Fruit fly (Drosophila melanogaster) whole organism, wandering third instar larva: ENCODE results near the gene CG31115.
A peak's percentile ranks its signal among the peaks of the same experiment; 100 is the strongest.

Experiments used
- Abd-B ChIP-seq: fragments of >200 bp; optimal IDR thresholded peaks from 2 replicates; lab custom pipeline; 2017; ENCODE audit warnings: missing biosample characterization, missing genetic modification characterization
- CG32264 ChIP-seq: fragments of 200-800 bp; sonication (Bioruptor generic); optimal IDR thresholded peaks from 2 replicates; lab custom pipeline; 2016; ENCODE audit warnings: missing biosample characterization, missing genetic modification characterization
- CG9705 ChIP-seq: fragments of 200-800 bp; sonication (Bioruptor generic); optimal IDR thresholded peaks from 2 replicates; lab custom pipeline; 2018; ENCODE audit warnings: missing biosample characterization, mild to moderate bottlenecking, missing genetic modification characterization
- CrebA ChIP-seq: fragments of 200-800 bp; sonication (Bioruptor generic); optimal IDR thresholded peaks from 2 replicates; lab custom pipeline; 2016; ENCODE audit warnings: missing biosample characterization, mild to moderate bottlenecking, missing genetic modification characterization, borderline replicate concordance
- Dfd ChIP-seq: fragments of >200 bp; optimal IDR thresholded peaks from 2 replicates; lab custom pipeline; 2017; ENCODE audit warnings: missing biosample characterization, missing genetic modification characterization
- Dif ChIP-seq: fragments of 200-275, 200-300 bp; sonication (Bioruptor generic); optimal IDR thresholded peaks from 2 replicates; lab custom pipeline; 2018; ENCODE audit warnings: missing biosample characterization, missing genetic modification characterization; ENCODE audit not compliant: partially characterized antibody
- GATAd ChIP-seq: sonication (Bioruptor generic); optimal IDR thresholded peaks from 2 replicates; lab custom pipeline; 2016; ENCODE audit warnings: missing biosample characterization, missing genetic modification characterization
- HLH106 ChIP-seq: fragments of 200-800 bp; optimal IDR thresholded peaks from 3 replicates; lab custom pipeline; 2019; ENCODE audit warnings: missing biosample characterization, mild to moderate bottlenecking, missing genetic modification characterization, moderate library complexity
- Hnf4 ChIP-seq: fragments of 200-800 bp; sonication (Bioruptor generic); optimal IDR thresholded peaks from 2 replicates; lab custom pipeline; 2016; ENCODE audit warnings: missing biosample characterization, mild to moderate bottlenecking, missing genetic modification characterization
- Hr78 ChIP-seq: fragments of >200 bp; optimal IDR thresholded peaks from 2 replicates; lab custom pipeline; 2017; ENCODE audit warnings: missing biosample characterization, missing genetic modification characterization
- Hr83 ChIP-seq: fragments of 200-300 bp; sonication (Bioruptor generic); optimal IDR thresholded peaks from 2 replicates; lab custom pipeline; 2016; ENCODE audit warnings: missing biosample characterization, mild to moderate bottlenecking, missing genetic modification characterization, moderate library complexity; ENCODE audit not compliant: poor library complexity, severe bottlenecking
- Jra ChIP-seq: sonication (Bioruptor generic); optimal IDR thresholded peaks from 2 replicates; lab custom pipeline; 2016; ENCODE audit warnings: missing biosample characterization, missing genetic modification characterization
- Mio ChIP-seq: sonication (Bioruptor generic); optimal IDR thresholded peaks from 2 replicates; lab custom pipeline; 2016; ENCODE audit warnings: missing biosample characterization, missing genetic modification characterization
- Myc ChIP-seq: fragments of >200 bp; optimal IDR thresholded peaks from 2 replicates; lab custom pipeline; 2017
- N ChIP-seq: fragments of >200 bp; optimal IDR thresholded peaks from 2 replicates; lab custom pipeline; 2018; ENCODE audit warnings: missing biosample characterization, missing external identifiers, missing genetic modification characterization
- OdsH ChIP-seq: fragments of 200-800 bp; sonication (Bioruptor generic); optimal IDR thresholded peaks from 2 replicates; lab custom pipeline; 2016; ENCODE audit warnings: missing biosample characterization, mild to moderate bottlenecking, missing genetic modification characterization
- Rel ChIP-seq, 2 experiments: fragments of 200-800 bp; sonication (Bioruptor generic) in 1 of 2; optimal IDR thresholded peaks; 2 replicates in 1 of 2; 3 replicates in 1 of 2; lab custom pipeline; 2016 to 2019; ENCODE audit warnings: mild to moderate bottlenecking in 2 of 2, missing biosample characterization in 2 of 2, missing genetic modification characterization in 2 of 2, moderate library complexity in 1 of 2
- Sp1 ChIP-seq: fragments of 200-800 bp; sonication (Bioruptor generic); optimal IDR thresholded peaks from 3 replicates; lab custom pipeline; 2019; ENCODE audit warnings: missing biosample characterization, mild to moderate bottlenecking, missing genetic modification characterization, moderate library complexity
- Vsx2 ChIP-seq: fragments of 200-300, 225-300 bp; sonication (Bioruptor generic); optimal IDR thresholded peaks from 2 replicates; lab custom pipeline; 2018; ENCODE audit warnings: missing biosample characterization, missing genetic modification characterization; ENCODE audit not compliant: partially characterized antibody
- br ChIP-seq: fragments of 200-800 bp; sonication (Bioruptor generic); optimal IDR thresholded peaks from 2 replicates; lab custom pipeline; 2016; ENCODE audit warnings: missing biosample characterization, missing genetic modification characterization
- brk ChIP-seq: fragments of 200-800 bp; sonication (Bioruptor generic); optimal IDR thresholded peaks from 2 replicates; lab custom pipeline; 2016; ENCODE audit warnings: missing biosample characterization, mild to moderate bottlenecking, missing genetic modification characterization
- dl ChIP-seq, 2 experiments: fragments of 175-275, 200-275 bp in 1 of 2; fragments of 200-275 bp in 1 of 2; sonication (Bioruptor generic); optimal IDR thresholded peaks; lab custom pipeline; 2018; ENCODE audit warnings: mild to moderate bottlenecking in 2 of 2, missing biosample characterization in 2 of 2, missing genetic modification characterization in 2 of 2, moderate library complexity in 2 of 2; ENCODE audit not compliant: partially characterized antibody in 2 of 2, insufficient read depth in 1 of 2
- dmrt93B ChIP-seq: fragments of 200-800 bp; sonication (Bioruptor generic); optimal IDR thresholded peaks from 2 replicates; lab custom pipeline; 2018; ENCODE audit warnings: missing biosample characterization, mild to moderate bottlenecking, missing genetic modification characterization
- dsf ChIP-seq: sonication (Bioruptor generic); optimal IDR thresholded peaks from 2 replicates; lab custom pipeline; 2016; ENCODE audit warnings: missing biosample characterization, missing genetic modification characterization, borderline replicate concordance
- ey ChIP-seq: fragments of 200-800 bp; sonication (Bioruptor generic); optimal IDR thresholded peaks from 2 replicates; lab custom pipeline; 2016; ENCODE audit warnings: missing biosample characterization, missing genetic modification characterization
- foxo ChIP-seq, 2 experiments: fragments of 200-800 bp; sonication (Bioruptor generic); optimal IDR thresholded peaks; 2 replicates in 1 of 2; 3 replicates in 1 of 2; lab custom pipeline; 2016 to 2017; ENCODE audit warnings: missing biosample characterization in 2 of 2, missing genetic modification characterization in 2 of 2
- fru ChIP-seq: fragments of 200-800 bp; sonication (Bioruptor generic); optimal IDR thresholded peaks from 3 replicates; lab custom pipeline; 2016; ENCODE audit warnings: missing biosample characterization, mild to moderate bottlenecking, missing genetic modification characterization
- h ChIP-seq: fragments of 200-800 bp; sonication (Bioruptor generic); optimal IDR thresholded peaks from 3 replicates; lab custom pipeline; 2016; ENCODE audit warnings: missing biosample characterization, mild to moderate bottlenecking, missing genetic modification characterization
- jim ChIP-seq: fragments of 175-275, 200-325 bp; sonication (Bioruptor generic); optimal IDR thresholded peaks from 2 replicates; lab custom pipeline; 2016; ENCODE audit warnings: missing biosample characterization, mild to moderate bottlenecking, missing genetic modification characterization
- lola ChIP-seq: fragments of >200 bp; optimal IDR thresholded peaks from 2 replicates; lab custom pipeline; 2017; ENCODE audit warnings: missing biosample characterization, missing genetic modification characterization
- pan ChIP-seq: fragments of >200 bp; optimal IDR thresholded peaks from 2 replicates; lab custom pipeline; 2017
- psq ChIP-seq: fragments of 200-800 bp; sonication (Bioruptor generic); optimal IDR thresholded peaks from 3 replicates; lab custom pipeline; 2017; ENCODE audit warnings: missing biosample characterization, mild to moderate bottlenecking, missing genetic modification characterization, moderate library complexity
- rgr ChIP-seq: fragments of 200-800 bp; sonication (Bioruptor generic); optimal IDR thresholded peaks from 3 replicates; lab custom pipeline; 2016; ENCODE audit warnings: missing biosample characterization, mild to moderate bottlenecking, missing genetic modification characterization
- sage ChIP-seq: fragments of 200-800 bp; sonication (Bioruptor generic); optimal IDR thresholded peaks from 2 replicates; lab custom pipeline; 2016; ENCODE audit warnings: missing biosample characterization, mild to moderate bottlenecking, missing genetic modification characterization
- sv ChIP-seq: fragments of 200-800 bp; sonication (Bioruptor generic); optimal IDR thresholded peaks from 3 replicates; lab custom pipeline; 2016; ENCODE audit warnings: missing biosample characterization, missing genetic modification characterization
- tai ChIP-seq: sonication (Bioruptor generic); optimal IDR thresholded peaks from 2 replicates; lab custom pipeline; 2016; ENCODE audit warnings: missing biosample characterization, missing genetic modification characterization
- usp ChIP-seq: fragments of >200 bp; optimal IDR thresholded peaks from 2 replicates; lab custom pipeline; 2017; ENCODE audit warnings: missing biosample characterization, missing genetic modification characterization
- woc ChIP-seq: sonication (Bioruptor generic); optimal IDR thresholded peaks from 2 replicates; lab custom pipeline; 2016; ENCODE audit warnings: missing biosample characterization, mild to moderate bottlenecking, missing genetic modification characterization

CG31115 gene

dm6 chr3R:25036644-25037043 is at the start of gene CG31115:
Gene CG31115 (plus strand): TSS chr3R:25036944.
- TF ChIP-seq Dfd (GFP tag; lab: Kevin White, UChicago) (no peak), rgr (GFP tag; lab: Kevin White, UChicago) (no peak), br (no peak), woc (GFP tag; lab: Kevin White, UChicago) (no peak), fru (GFP tag; lab: Kevin White, UChicago) (no peak), Jra (GFP tag; lab: Kevin White, UChicago) (no peak), Vsx2 (GFP tag; lab: Kevin White, UChicago) (no peak), Sp1 (GFP tag; lab: Kevin White, UChicago) (no peak), HLH106 (no peak), brk (GFP tag; lab: Kevin White, UChicago) (no peak), ey (GFP tag; lab: Kevin White, UChicago) (no peak), dsf (GFP tag; lab: Kevin White, UChicago) (no peak), Dif (no peak)

- TF ChIP-seq woc (GFP tag; lab: Kevin White, UChicago) (peak; percentile 4), GATAd (GFP tag; lab: Kevin White, UChicago) (no peak), Rel (GFP tag; optimal IDR thresholded peaks at IDR 0.05; lab: Kevin White, UChicago) (no peak), Rel (tag; optimal IDR thresholded peaks at IDR 0.05; lab: Kevin White, UChicago) (no peak), Hr78 (GFP tag; lab: Kevin White, UChicago) (no peak), dsf (GFP tag; lab: Kevin White, UChicago) (no peak), tai (no peak), CG32264 (GFP tag; lab: Kevin White, UChicago) (no peak), dl (GFP tag; optimal IDR thresholded peaks at IDR 0.05; lab: Kevin White, UChicago; ENCODE audit: insufficient read depth in 1 of 2, partially characterized antibody in 2 of 2) (no peak), CrebA (GFP tag; lab: Kevin White, UChicago) (no peak), pan (lab: Kevin White, UChicago) (no peak), ey (GFP tag; lab: Kevin White, UChicago) (peak; percentile 23), psq (no peak), usp (no peak), jim (GFP tag; lab: Kevin White, UChicago) (no peak), dmrt93B (GFP tag; lab: Kevin White, UChicago) (peak; percentile 7), Abd-B (GFP tag; lab: Kevin White, UChicago) (no peak), Dfd (GFP tag; lab: Kevin White, UChicago) (no peak), Mio (no peak), CG9705 (GFP tag; lab: Kevin White, UChicago) (no peak), HLH106 (peak; percentile 29), OdsH (GFP tag; lab: Kevin White, UChicago) (no peak), Sp1 (GFP tag; lab: Kevin White, UChicago) (peak; percentile 18), Vsx2 (GFP tag; lab: Kevin White, UChicago) (no peak), sage (GFP tag; lab: Kevin White, UChicago) (no peak), fru (GFP tag; lab: Kevin White, UChicago) (peak; percentile 39), Hnf4 (no peak), Dif (no peak), rgr (GFP tag; lab: Kevin White, UChicago) (peak; percentile 32), Jra (GFP tag; lab: Kevin White, UChicago) (no peak), brk (GFP tag; lab: Kevin White, UChicago) (no peak), Myc (lab: Kevin White, UChicago) (no peak), N (GFP tag; lab: Kevin White, UChicago) (no peak), foxo (GFP tag; optimal IDR thresholded peaks at IDR 0.05; lab: Kevin White, UChicago) (no peak), lola (GFP tag; lab: Kevin White, UChicago) (no peak), h (GFP tag; lab: Kevin White, UChicago) (peak; percentile 52), Hr83 (GFP tag; lab: Kevin White, UChicago) (no peak), br (no peak), sv (GFP tag; lab: Kevin White, UChicago) (no peak)
Observed at dm6 chr3R:24996502-24996901, 40.2 kb upstream of the CG31115 start.
